Worm (Caenorhabditis elegans) whole organism, early embryonic: ENCODE results near the gene VF13D12L.3.

Source experiments
- ceh-13 ChIP-seq: fragments of 200-800 bp; sonication (Bioruptor generic); optimal IDR thresholded peaks from 2 replicates; lab custom pipeline; 2018; ENCODE audit warnings: mild to moderate bottlenecking, missing genetic modification characterization, missing compliant biosample characterization
- hmbx-1 ChIP-seq: sonication (generic microtip); optimal IDR thresholded peaks from 2 replicates; lab custom pipeline; 2016; ENCODE audit warnings: mild to moderate bottlenecking, missing genetic modification characterization, missing compliant biosample characterization
- sea-1 ChIP-seq: fragments of 200-800 bp; sonication (Bioruptor generic); conservative IDR thresholded peaks from 2 replicates; pipeline ENCODE4 v1.3.6; 2022; ENCODE audit warnings: missing genetic modification characterization, missing compliant biosample characterization
- tbx-37 ChIP-seq: fragments of 200-800 bp; sonication (Bioruptor generic); conservative IDR thresholded peaks from 2 replicates; pipeline ENCODE4 v1.3.6; 2022; ENCODE audit warnings: missing genetic modification reagents, missing genetic modification characterization, missing compliant biosample characterization
- tra-4 ChIP-seq: sonication (generic microtip); optimal IDR thresholded peaks from 2 replicates; lab custom pipeline; 2017; ENCODE audit warnings: missing genetic modification characterization, missing compliant biosample characterization

ce11 chrII:11675877-11676473 is 29.8 kb upstream of the VF13D12L.3 start, which contains the start of the genes trr-1 and C47D12.2:
- no peak for TF ChIP-seq ceh-13
- no peak for TF ChIP-seq tra-4 (tag; lab: Kevin White, UChicago)
- no peak for TF ChIP-seq sea-1 (GFP tag; lab: Robert Waterston, UW)
- TF ChIP-seq tbx-37 = no peak
- no peak for TF ChIP-seq hmbx-1 (tag; lab: Kevin White, UChicago)
